Fruit fly (Drosophila melanogaster) whole organism, embryonic: ENCODE results near the gene CG18542.

Experiments
- CG10543 ChIP-seq: fragments of 200-800 bp; sonication (Bioruptor generic); optimal IDR thresholded peaks from 3 replicates; lab custom pipeline; 2017; ENCODE audit warnings: missing biosample characterization, mild to moderate bottlenecking, missing genetic modification characterization, moderate library complexity
- CG13775 ChIP-seq: fragments of 200-800 bp; sonication (Bioruptor generic); optimal IDR thresholded peaks from 3 replicates; lab custom pipeline; 2017; ENCODE audit warnings: missing biosample characterization, mild to moderate bottlenecking, missing genetic modification characterization
- CG15073 ChIP-seq: fragments of 200-800 bp; sonication (Bioruptor generic); optimal IDR thresholded peaks from 2 replicates; lab custom pipeline; 2016; ENCODE audit warnings: missing biosample characterization, missing genetic modification characterization
- CG15514 ChIP-seq: fragments of 200-800 bp; sonication (Bioruptor generic); optimal IDR thresholded peaks from 3 replicates; lab custom pipeline; 2017; ENCODE audit warnings: missing biosample characterization, missing genetic modification characterization, mild to moderate bottlenecking, moderate library complexity, missing genetic modification reagents
- CG1603 ChIP-seq: fragments of 200-800 bp; sonication (Bioruptor generic); optimal IDR thresholded peaks from 2 replicates; lab custom pipeline; 2019; ENCODE audit warnings: missing biosample characterization, mild to moderate bottlenecking, missing genetic modification characterization, moderate library complexity
- CG16813 ChIP-seq: fragments of 200-800 bp; sonication (Bioruptor generic); IDR thresholded peaks from 3 replicates; pipeline ENCODE4 v1.3.6; 2022; ENCODE audit warnings: missing biosample characterization, missing genetic modification characterization; ENCODE audit not compliant: partially characterized antibody
- CG17361 ChIP-seq: fragments of 200-800 bp; sonication (Bioruptor generic); IDR thresholded peaks from 3 replicates; pipeline ENCODE4 v1.3.6; 2022; ENCODE audit warnings: missing biosample characterization, missing genetic modification characterization
- CG17568 ChIP-seq: fragments of 200-800 bp; sonication (Bioruptor generic); optimal IDR thresholded peaks from 2 replicates; lab custom pipeline; 2018; ENCODE audit warnings: missing biosample characterization, mild to moderate bottlenecking, missing genetic modification characterization, moderate library complexity
- CG18262 ChIP-seq: fragments of 200-800 bp; optimal IDR thresholded peaks from 3 replicates; lab custom pipeline; 2019; ENCODE audit warnings: missing biosample characterization, mild to moderate bottlenecking, missing genetic modification characterization, moderate library complexity
- CG2120 ChIP-seq: fragments of 200-800 bp; sonication (Bioruptor generic); optimal IDR thresholded peaks from 3 replicates; lab custom pipeline; 2016; ENCODE audit warnings: missing biosample characterization, missing genetic modification characterization
- CG30020 ChIP-seq: fragments of 200-800 bp; optimal IDR thresholded peaks from 2 replicates; lab custom pipeline; 2019; ENCODE audit warnings: missing biosample characterization, mild to moderate bottlenecking, missing genetic modification characterization, moderate library complexity
- CG3163 ChIP-seq: fragments of 200-800 bp; sonication (Bioruptor generic); optimal IDR thresholded peaks from 3 replicates; lab custom pipeline; 2016; ENCODE audit warnings: missing biosample characterization, missing genetic modification characterization
- CG3281 ChIP-seq: fragments of 200-800 bp; sonication (Bioruptor generic); optimal IDR thresholded peaks from 3 replicates; lab custom pipeline; 2017; ENCODE audit warnings: missing biosample characterization, mild to moderate bottlenecking, missing genetic modification characterization
- CG33557 ChIP-seq: fragments of 200-800 bp; sonication (Bioruptor generic); optimal IDR thresholded peaks from 2 replicates; lab custom pipeline; 2019; ENCODE audit warnings: missing biosample characterization, mild to moderate bottlenecking, missing genetic modification characterization, moderate library complexity
- CG34224 ChIP-seq: fragments of 200-800 bp; sonication (Bioruptor generic); IDR thresholded peaks from 3 replicates; pipeline ENCODE4 v1.3.6; 2022; ENCODE audit warnings: missing biosample characterization, missing genetic modification characterization; ENCODE audit not compliant: partially characterized antibody
- CG34422 ChIP-seq: fragments of 200-800 bp; sonication (Bioruptor generic); IDR thresholded peaks from 3 replicates; pipeline ENCODE4 v1.3.6; 2022; ENCODE audit warnings: missing biosample characterization, missing genetic modification characterization
- CG3995 ChIP-seq: fragments of 200-800 bp; sonication (Bioruptor generic); optimal IDR thresholded peaks from 3 replicates; lab custom pipeline; 2016; ENCODE audit warnings: missing biosample characterization, missing genetic modification characterization
- CG4707 ChIP-seq: fragments of 200-800 bp; sonication (Bioruptor generic); optimal IDR thresholded peaks from 2 replicates; lab custom pipeline; 2018; ENCODE audit warnings: missing biosample characterization, mild to moderate bottlenecking, missing genetic modification characterization, moderate library complexity
- CG6791 ChIP-seq: fragments of 200-800 bp; sonication (Bioruptor generic); IDR thresholded peaks from 3 replicates; pipeline ENCODE4 v1.3.6; 2022; ENCODE audit warnings: missing biosample characterization, missing genetic modification characterization; ENCODE audit not compliant: partially characterized antibody
- CG6813 ChIP-seq: fragments of 200-800 bp; sonication (Bioruptor generic); optimal IDR thresholded peaks from 2 replicates; lab custom pipeline; 2017; ENCODE audit warnings: missing biosample characterization, missing genetic modification characterization, mild to moderate bottlenecking, moderate library complexity, missing genetic modification reagents
- CG7357 ChIP-seq: fragments of 200-800 bp; sonication (Bioruptor generic); IDR thresholded peaks from 3 replicates; pipeline ENCODE4 v1.3.6; 2022; ENCODE audit warnings: missing biosample characterization, missing genetic modification characterization
- CG8944 ChIP-seq: fragments of 200-800 bp; sonication (Bioruptor generic); optimal IDR thresholded peaks from 3 replicates; lab custom pipeline; 2016; ENCODE audit warnings: missing biosample characterization, missing genetic modification characterization
- D19A ChIP-seq: fragments of 200-800 bp; optimal IDR thresholded peaks from 3 replicates; lab custom pipeline; 2019; ENCODE audit warnings: missing biosample characterization, mild to moderate bottlenecking, missing genetic modification characterization, moderate library complexity
- Elba2 ChIP-seq: fragments of 200-800 bp; sonication (Bioruptor generic); optimal IDR thresholded peaks from 3 replicates; lab custom pipeline; 2016; ENCODE audit warnings: missing biosample characterization, missing genetic modification characterization
- Hr39 ChIP-seq: fragments of >200 bp; optimal IDR thresholded peaks from 2 replicates; lab custom pipeline; 2017
- Jarid2 ChIP-seq: fragments of 200-800 bp; sonication (Bioruptor generic); optimal IDR thresholded peaks from 3 replicates; lab custom pipeline; 2017; ENCODE audit warnings: mild to moderate bottlenecking, missing biosample characterization, missing genetic modification reagents, missing genetic modification characterization
- MBD-R2 ChIP-seq: fragments of 200-800 bp; sonication (Bioruptor generic); IDR thresholded peaks from 2 replicates; pipeline ENCODE4 v1.3.6; 2022; ENCODE audit warnings: missing biosample characterization, missing genetic modification characterization
- MESR4 ChIP-seq: fragments of 200-800 bp; sonication (Bioruptor generic); optimal IDR thresholded peaks from 2 replicates; lab custom pipeline; 2018; ENCODE audit warnings: missing biosample characterization, mild to moderate bottlenecking, missing genetic modification characterization, moderate library complexity
- Oli ChIP-seq: fragments of 200-800 bp; sonication (Bioruptor generic); optimal IDR thresholded peaks from 2 replicates; lab custom pipeline; 2018; ENCODE audit warnings: missing biosample characterization, mild to moderate bottlenecking, missing genetic modification characterization, moderate library complexity
- Ravus ChIP-seq: fragments of 200-800 bp; sonication (Bioruptor generic); IDR thresholded peaks from 2 replicates; pipeline ENCODE4 v1.3.6; 2022; ENCODE audit warnings: missing biosample characterization, missing genetic modification characterization
- Scr ChIP-seq: fragments of 200-800 bp; sonication (Bioruptor generic); IDR thresholded peaks from 2 replicates; pipeline ENCODE4 v1.3.6; 2022; ENCODE audit warnings: missing biosample characterization, missing genetic modification characterization; ENCODE audit not compliant: partially characterized antibody
- Side ChIP-seq: fragments of 200-800 bp; sonication (Bioruptor generic); optimal IDR thresholded peaks from 2 replicates; lab custom pipeline; 2016; ENCODE audit warnings: missing biosample characterization, missing genetic modification characterization
- Sox100B ChIP-seq: fragments of 200-800 bp; sonication (Bioruptor generic); optimal IDR thresholded peaks from 3 replicates; lab custom pipeline; 2018; ENCODE audit warnings: missing biosample characterization, mild to moderate bottlenecking, missing genetic modification characterization
- Sry-δ ChIP-seq: fragments of 200-800 bp; sonication (Bioruptor generic); optimal IDR thresholded peaks from 2 replicates; lab custom pipeline; 2016; ENCODE audit warnings: missing biosample characterization, missing genetic modification characterization
- YL-1 ChIP-seq: fragments of 200-800 bp; sonication (Bioruptor generic); optimal IDR thresholded peaks from 3 replicates; lab custom pipeline; 2017; ENCODE audit warnings: missing biosample characterization, mild to moderate bottlenecking, missing genetic modification characterization
- aop ChIP-seq: fragments of 200-800 bp; sonication (Bioruptor generic); IDR thresholded peaks from 2 replicates; pipeline ENCODE4 v1.3.6; 2022; ENCODE audit warnings: missing biosample characterization, missing genetic modification characterization
- br ChIP-seq: fragments of >200 bp; optimal IDR thresholded peaks from 2 replicates; lab custom pipeline; 2017
- danr ChIP-seq: fragments of 200-800 bp; sonication (Bioruptor generic); IDR thresholded peaks from 2 replicates; pipeline ENCODE4 v1.3.6; 2022; ENCODE audit warnings: missing biosample characterization, missing genetic modification characterization
- disco-r ChIP-seq: fragments of 200-800 bp; sonication (Bioruptor generic); optimal IDR thresholded peaks from 2 replicates; lab custom pipeline; 2016; ENCODE audit warnings: missing biosample characterization, missing genetic modification characterization
- ems ChIP-seq: fragments of 200-800 bp; sonication (Bioruptor generic); optimal IDR thresholded peaks from 3 replicates; lab custom pipeline; 2016; ENCODE audit warnings: missing biosample characterization, missing genetic modification characterization
- gro ChIP-seq: fragments of 200-800 bp; sonication (Bioruptor generic); optimal IDR thresholded peaks from 2 replicates; lab custom pipeline; 2016; ENCODE audit warnings: missing biosample characterization, missing genetic modification characterization
- gsb-n ChIP-seq: fragments of 200-800 bp; sonication (Bioruptor generic); optimal IDR thresholded peaks from 3 replicates; lab custom pipeline; 2018; ENCODE audit warnings: missing biosample characterization, mild to moderate bottlenecking, missing genetic modification characterization
- inv ChIP-seq: fragments of 200-800 bp; sonication (Bioruptor generic); IDR thresholded peaks from 2 replicates; pipeline ENCODE4 v1.3.6; 2022; ENCODE audit warnings: missing biosample characterization, missing genetic modification characterization; ENCODE audit not compliant: partially characterized antibody
- lov ChIP-seq, 2 experiments: fragments of 200-800 bp in 1 of 2; fragments of >200 bp in 1 of 2; sonication (Bioruptor generic) in 1 of 2; IDR thresholded peaks in 1 of 2; optimal IDR thresholded peaks in 1 of 2; 2 replicates in 1 of 2; 3 replicates in 1 of 2; pipeline versions ENCODE4 v1.3.6 to Lab custom; 2017 to 2022; ENCODE audit warnings: missing biosample characterization in 1 of 2, missing genetic modification characterization in 1 of 2
- nerfin-1 ChIP-seq: fragments of 200-800 bp; sonication (Bioruptor generic); optimal IDR thresholded peaks from 3 replicates; lab custom pipeline; 2019; ENCODE audit warnings: missing biosample characterization, mild to moderate bottlenecking, missing genetic modification characterization, moderate library complexity
- nmo ChIP-seq: fragments of 200-800 bp; sonication (Bioruptor generic); optimal IDR thresholded peaks from 2 replicates; lab custom pipeline; 2018; ENCODE audit warnings: missing biosample characterization, mild to moderate bottlenecking, missing genetic modification characterization, moderate library complexity
- pzg ChIP-seq: fragments of 200-800 bp; sonication (Bioruptor generic); optimal IDR thresholded peaks from 3 replicates; lab custom pipeline; 2018; ENCODE audit warnings: missing biosample characterization, mild to moderate bottlenecking, missing genetic modification characterization, moderate library complexity
- row ChIP-seq: fragments of 200-800 bp; sonication (Bioruptor generic); IDR thresholded peaks from 3 replicates; pipeline ENCODE4 v1.3.6; 2022; ENCODE audit warnings: missing biosample characterization, missing genetic modification characterization
- sob ChIP-seq: fragments of 200-800 bp; sonication (Bioruptor generic); IDR thresholded peaks from 2 replicates; pipeline ENCODE4 v1.3.6; 2022; ENCODE audit warnings: missing biosample characterization, missing genetic modification characterization
- sug ChIP-seq: fragments of 200-800 bp; optimal IDR thresholded peaks from 2 replicates; lab custom pipeline; 2019; ENCODE audit warnings: missing biosample characterization, mild to moderate bottlenecking, missing genetic modification characterization, moderate library complexity
- tx ChIP-seq: fragments of 200-800 bp; sonication (Bioruptor generic); optimal IDR thresholded peaks from 2 replicates; lab custom pipeline; 2016; ENCODE audit warnings: missing biosample characterization, missing genetic modification characterization

Gene CG18542

dm6 chr3R:9637361-9637760, 48.2 kb upstream of the CG18542 start, which contains the start of gene Scm (continued):
- TF ChIP-seq ems (GFP tag; lab: Kevin White, UChicago) (peak; percentile 2), CG4707 (no peak), CG3163 (GFP tag; lab: Kevin White, UChicago) (no peak), CG2120 (GFP tag; lab: Kevin White, UChicago) (no peak), pzg (peak; percentile 88), Hr39 (lab: Kevin White, UChicago) (no peak), row (GFP tag; lab: Robert Waterston, UW) (peak; percentile 54), Elba2 (no peak), CG13775 (GFP tag; lab: Kevin White, UChicago) (peak; percentile 1), Sry-δ (GFP tag; lab: Kevin White, UChicago) (peak; percentile 97), Scr (peak; percentile 88), CG33557 (GFP tag; lab: Kevin White, UChicago) (peak; percentile 4), CG34422 (GFP tag; lab: Robert Waterston, UW) (no peak), Sox100B (GFP tag; lab: Kevin White, UChicago) (no peak), MESR4 (GFP tag; lab: Kevin White, UChicago) (peak; percentile 82), nmo (GFP tag; lab: Kevin White, UChicago) (peak; percentile 54), gsb-n (tag; lab: Kevin White, UChicago) (peak; percentile 46), sug (peak; percentile 26), gro (peak; percentile 19), CG34224 (GFP tag; lab: Robert Waterston, UW) (peak; percentile 91), disco-r (GFP tag; lab: Kevin White, UChicago) (no peak), sob (GFP tag; lab: Robert Waterston, UW) (no peak), CG15514 (GFP tag; lab: Kevin White, UChicago) (peak; percentile 63), Jarid2 (no peak), danr (no peak), CG17568 (GFP tag; lab: Kevin White, UChicago) (no peak), CG8944 (no peak), Oli (tag; lab: Kevin White, UChicago) (no peak), CG17361 (no peak; the same call in 2 of the 3 replicates), CG30020 (tag; lab: Kevin White, UChicago) (peak; percentile 52), tx (no peak), D19A (tag; lab: Kevin White, UChicago) (no peak), MBD-R2 (GFP tag; lab: Robert Waterston, UW) (peak; percentile 75), CG3995 (peak; percentile 99), inv (GFP tag; lab: Robert Waterston, UW) (peak; percentile 80), CG10543 (GFP tag; lab: Kevin White, UChicago) (no peak), nerfin-1 (peak; percentile 53), YL-1 (GFP tag; lab: Kevin White, UChicago) (peak; percentile 94), CG16813 (peak; percentile 91), CG3281 (GFP tag; lab: Kevin White, UChicago) (no peak), CG1603 (tag; lab: Kevin White, UChicago) (peak; percentile 77), Ravus (GFP tag; lab: Robert Waterston, UW) (no peak), CG15073 (GFP tag; lab: Kevin White, UChicago) (no peak), aop (GFP tag; lab: Robert Waterston, UW) (no peak), Side (GFP tag; lab: Kevin White, UChicago) (no peak), lov (optimal IDR thresholded peaks at IDR 0.05; lab: Kevin White, UChicago) (no peak), lov (GFP tag; IDR thresholded peaks at IDR 0.05; lab: Robert Waterston, UW) (no peak), CG6791 (peak; percentile 97), br (lab: Kevin White, UChicago) (no peak), CG7357 (no peak), CG6813 (GFP tag; lab: Kevin White, UChicago) (no peak), CG18262 (peak; percentile 19)
